Worm (Caenorhabditis elegans): Measurements from ENCODE around the gene B0212.3.

B0212.3 gene

ce11 chrIV:3523419-3523818, 16.6 kb upstream of the B0212.3 start:
- TF ChIP-seq fax-1 (tag; optimal IDR thresholded peaks at IDR 0.05): no peak
- TF ChIP-seq pag-3 (tag; optimal IDR thresholded peaks at IDR 0.05; ENCODE audit: borderline replicate concordance): no peak
- no peak for TF ChIP-seq zip-5 (tag; optimal IDR thresholded peaks at IDR 0.05)
- TF ChIP-seq sox-4 (tag; optimal IDR thresholded peaks at IDR 0.05): no peak
- no peak for TF ChIP-seq ceh-2 (tag; optimal IDR thresholded peaks at IDR 0.05)
- TF ChIP-seq ets-4 (tag; optimal IDR thresholded peaks at IDR 0.05): no peak
- no peak for TF ChIP-seq C38D4.7 (GFP tag; optimal IDR thresholded peaks at IDR 0.05)
- no peak for TF ChIP-seq che-1 (tag; optimal IDR thresholded peaks at IDR 0.05)
- no peak for TF ChIP-seq lin-11 (tag; optimal IDR thresholded peaks at IDR 0.05)
- no peak for TF ChIP-seq ceh-34 (tag; optimal IDR thresholded peaks at IDR 0.05)

- TF ChIP-seq pha-2 (tag; optimal IDR thresholded peaks at IDR 0.05) (peak; percentile 63), hlh-13 (GFP tag; optimal IDR thresholded peaks at IDR 0.05) (peak; percentile 72), lin-11 (tag; optimal IDR thresholded peaks at IDR 0.05) (peak; percentile 60), hlh-6 (tag; optimal IDR thresholded peaks at IDR 0.05) (peak; percentile 79), fkh-6 (tag; optimal IDR thresholded peaks at IDR 0.05) (peak; percentile 83), unc-42 (tag; optimal IDR thresholded peaks at IDR 0.05) (no peak), hlh-30 (tag; optimal IDR thresholded peaks at IDR 0.05; ENCODE audit: insufficient read depth) (no peak), K09A11.1 (tag; optimal IDR thresholded peaks at IDR 0.05; ENCODE audit: insufficient read depth) (peak; percentile 22), dmd-4 (tag; optimal IDR thresholded peaks at IDR 0.05; ENCODE audit: borderline replicate concordance) (peak; percentile 51), ztf-16 (tag; optimal IDR thresholded peaks at IDR 0.05) (peak; percentile 76), ceh-22 (tag; optimal IDR thresholded peaks at IDR 0.05) (no peak), ahr-1 (tag; optimal IDR thresholded peaks at IDR 0.05) (no peak), ceh-30 (tag; optimal IDR thresholded peaks at IDR 0.05) (peak; percentile 19), C08G9.2 (tag; optimal IDR thresholded peaks at IDR 0.05) (peak; percentile 74), ref-2 (tag; optimal IDR thresholded peaks at IDR 0.05) (peak; percentile 58), pros-1 (tag; optimal IDR thresholded peaks at IDR 0.05) (no peak), T23F11.4 (GFP tag; optimal IDR thresholded peaks at IDR 0.05) (peak; percentile 62), zip-5 (tag; optimal IDR thresholded peaks at IDR 0.05) (peak; percentile 53), nhr-11 (tag; optimal IDR thresholded peaks at IDR 0.05) (no peak), ceh-19 (GFP tag; optimal IDR thresholded peaks at IDR 0.05) (peak; percentile 80), unc-86 (tag; optimal IDR thresholded peaks at IDR 0.05) (peak; percentile 64), madf-2 (tag; optimal IDR thresholded peaks at IDR 0.05) (peak; percentile 60), rnt-1 (tag; optimal IDR thresholded peaks at IDR 0.05) (peak; percentile 52), ets-4 (tag; optimal IDR thresholded peaks at IDR 0.05) (no peak), ceh-6 (GFP tag; optimal IDR thresholded peaks at IDR 0.05) (peak; percentile 80), ttx-3 (tag; optimal IDR thresholded peaks at IDR 0.05) (peak; percentile 76), nhr-232 (tag; optimal IDR thresholded peaks at IDR 0.05) (peak; percentile 76), ceh-9 (tag; optimal IDR thresholded peaks at IDR 0.05) (no peak), C38D4.7 (GFP tag; optimal IDR thresholded peaks at IDR 0.05) (peak; percentile 72), pax-1 (tag; optimal IDR thresholded peaks at IDR 0.05) (no peak), Y22D7AL.16 (tag; optimal IDR thresholded peaks at IDR 0.05) (peak; percentile 64), F13H6.1 (tag; optimal IDR thresholded peaks at IDR 0.05) (peak; percentile 50), hlh-8 (tag; optimal IDR thresholded peaks at IDR 0.05) (peak; percentile 19), ceh-24 (tag; optimal IDR thresholded peaks at IDR 0.05) (peak; percentile 6), sdc-2 (tag; optimal IDR thresholded peaks at IDR 0.05) (peak; percentile 56), pha-4 (tag; optimal IDR thresholded peaks at IDR 0.05) (no peak), pqm-1 (tag; optimal IDR thresholded peaks at IDR 0.05) (peak; percentile 34), ceh-45 (GFP tag; IDR thresholded peaks at IDR 0.05) (peak; percentile 77; the same call in 1 of the 2 replicates), npax-4 (tag; optimal IDR thresholded peaks at IDR 0.05) (peak; percentile 32), gmeb-2 (tag; optimal IDR thresholded peaks at IDR 0.05) (peak; percentile 61), dve-1 (tag; optimal IDR thresholded peaks at IDR 0.05) (peak; percentile 49), sox-4 (tag; optimal IDR thresholded peaks at IDR 0.05) (peak; percentile 71), unc-3 (GFP tag; conservative IDR thresholded peaks at IDR 0.05) (peak; percentile 50; the same call in 1 of the 2 replicates), unc-3 (tag; optimal IDR thresholded peaks at IDR 0.05) (peak; percentile 34), che-1 (tag; optimal IDR thresholded peaks at IDR 0.05) (peak; percentile 72), nfya-1 (tag; optimal IDR thresholded peaks at IDR 0.05) (peak; percentile 43), fax-1 (tag; optimal IDR thresholded peaks at IDR 0.05) (peak; percentile 60), pag-3 (tag; optimal IDR thresholded peaks at IDR 0.05; ENCODE audit: borderline replicate concordance) (no peak)
These were observed 15.4 kb upstream of the B0212.3 start for ce11 chrIV:3524584-3525020.

Measured in whole organism, late embryonic.